Worm (Caenorhabditis elegans) whole organism, midembryonic: ENCODE results near the gene pmpl-1.

Experiments used
- med-1 ChIP-seq: sonication (generic microtip); optimal IDR thresholded peaks from 2 replicates; lab custom pipeline; 2017; ENCODE audit warnings: missing genetic modification characterization, mild to moderate bottlenecking, missing compliant biosample characterization, antibody characterized with exemption, missing genetic modification reagents; ENCODE audit not compliant: insufficient read depth
- tab-1 ChIP-seq: fragments of 200-800 bp; sonication (Bioruptor generic); IDR thresholded peaks from 2 replicates; pipeline ENCODE4 v1.3.6; 2022; ENCODE audit warnings: missing genetic modification characterization, missing compliant biosample characterization

DNA sequence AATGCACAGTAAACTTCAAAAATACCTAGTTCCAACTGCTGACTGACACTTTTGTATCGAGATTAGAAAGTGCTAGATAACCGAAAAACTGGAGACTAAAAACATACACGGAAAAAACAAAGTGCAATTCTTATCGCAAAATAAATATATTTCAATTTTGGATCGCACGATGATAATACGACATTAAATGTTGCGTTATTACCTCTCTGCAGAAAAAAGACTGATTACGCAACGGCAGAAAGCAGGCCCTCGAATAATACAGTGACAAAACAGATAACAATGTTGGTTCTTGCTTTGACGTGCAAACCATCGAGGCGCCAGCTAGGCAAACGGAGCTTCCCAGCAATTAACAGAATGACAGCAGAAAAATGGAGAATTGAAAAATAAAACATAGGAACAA lies 36.0 kb downstream of the pmpl-1 start:
- no peak for TF ChIP-seq tab-1
- no peak for TF ChIP-seq med-1 (GFP tag; lab: Kevin White, UChicago)
